Worm (Caenorhabditis elegans): ENCODE measurements around the gene zim-2.

Gene zim-2

ce11 chrIV:10512752-10513151 is 42.3 kb upstream of the zim-2 start (continued):
- no peak for TF ChIP-seq lin-39 (tag; optimal IDR thresholded peaks at IDR 0.05)
- TF ChIP-seq unc-98 (GFP tag; IDR thresholded peaks at IDR 0.05) = no peak
- no peak for TF ChIP-seq efl-3 (GFP tag; optimal IDR thresholded peaks at IDR 0.05)
- no peak for TF ChIP-seq nhr-28 (tag; optimal IDR thresholded peaks at IDR 0.05)
- TF ChIP-seq ets-5 (GFP tag; IDR thresholded peaks at IDR 0.05) = no peak
- TF ChIP-seq ceh-8 (GFP tag; optimal IDR thresholded peaks at IDR 0.05) = no peak
- TF ChIP-seq mab-9 (GFP tag; IDR thresholded peaks at IDR 0.05) = no peak
- no peak for TF ChIP-seq sptf-1 (tag; optimal IDR thresholded peaks at IDR 0.05)
- TF ChIP-seq lsy-2 (tag; optimal IDR thresholded peaks at IDR 0.05) = peak in 1 of 2 experiments; percentile 40
- no peak for TF ChIP-seq egl-13 (tag; optimal IDR thresholded peaks at IDR 0.05)
- TF ChIP-seq lin-15B (tag; optimal IDR thresholded peaks at IDR 0.05) = no peak
- peak; percentile 69 for TF ChIP-seq lin-14 (GFP tag; optimal IDR thresholded peaks at IDR 0.05)
- no peak for TF ChIP-seq tlp-1 (tag; optimal IDR thresholded peaks at IDR 0.05)
- no peak for TF ChIP-seq ztf-4 (tag; optimal IDR thresholded peaks at IDR 0.05)
- TF ChIP-seq elt-2 (tag; optimal IDR thresholded peaks at IDR 0.05) = no peak
- TF ChIP-seq fkh-10 (GFP tag; optimal IDR thresholded peaks at IDR 0.05) = no peak
- TF ChIP-seq ztf-11 (tag; optimal IDR thresholded peaks at IDR 0.05) = no peak
- no peak for TF ChIP-seq pax-3 (tag; optimal IDR thresholded peaks at IDR 0.05)
- TF ChIP-seq zag-1 (tag; optimal IDR thresholded peaks at IDR 0.05) = no peak
- no peak for TF ChIP-seq nhr-85 (tag)
- TF ChIP-seq nhr-20 (tag; optimal IDR thresholded peaks at IDR 0.05) = no peak
- TF ChIP-seq mep-1 (tag; optimal IDR thresholded peaks at IDR 0.05) = peak; percentile 41
- TF ChIP-seq fkh-8 (tag; optimal IDR thresholded peaks at IDR 0.05) = no peak
- TF ChIP-seq vab-15 (tag; optimal IDR thresholded peaks at IDR 0.05) = no peak
- no peak for TF ChIP-seq fos-1 (tag; optimal IDR thresholded peaks at IDR 0.05)
- TF ChIP-seq snpc-4 (tag; optimal IDR thresholded peaks at IDR 0.05) = no peak
- peak; percentile 50 for TF ChIP-seq unc-130 (tag; optimal IDR thresholded peaks at IDR 0.05)
- no peak for TF ChIP-seq zip-4 (GFP tag; optimal IDR thresholded peaks at IDR 0.05)
- TF ChIP-seq nhr-12 (tag; optimal IDR thresholded peaks at IDR 0.05) = no peak
- TF ChIP-seq unc-30 (tag; optimal IDR thresholded peaks at IDR 0.05) = no peak
- no peak for TF ChIP-seq ceh-82 (tag; optimal IDR thresholded peaks at IDR 0.05)
- no peak for TF ChIP-seq nhr-47 (tag; optimal IDR thresholded peaks at IDR 0.05)
- no peak for TF ChIP-seq F16B12.6 (tag; optimal IDR thresholded peaks at IDR 0.05)

DNA sequence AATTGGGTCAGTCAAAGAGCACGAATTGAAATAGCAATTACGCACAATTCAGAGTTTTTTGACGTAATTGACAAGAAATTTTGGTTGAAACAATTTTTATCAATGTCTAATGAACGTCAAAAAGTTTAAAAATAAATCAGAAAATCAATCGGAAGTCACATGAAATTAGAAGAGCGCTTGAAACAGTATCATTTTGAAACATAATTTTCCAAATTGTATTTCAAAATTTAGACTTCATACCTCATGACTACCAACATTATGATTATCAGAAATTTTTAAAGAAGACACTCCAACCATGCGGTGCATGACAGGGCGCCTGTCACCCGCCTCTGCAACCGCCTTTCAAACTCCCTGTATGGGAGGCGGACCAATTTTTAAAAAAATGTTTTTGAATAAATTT is 41.8 kb upstream of the zim-2 start:
- TF ChIP-seq sox-4 (tag; optimal IDR thresholded peaks at IDR 0.05) = no peak
- TF ChIP-seq nhr-12 (tag; optimal IDR thresholded peaks at IDR 0.05) = no peak
- TF ChIP-seq elt-2 (tag; optimal IDR thresholded peaks at IDR 0.05) = peak; percentile 31
- TF ChIP-seq nhr-237 (tag; optimal IDR thresholded peaks at IDR 0.05) = no peak
- no peak for TF ChIP-seq pqm-1 (tag; optimal IDR thresholded peaks at IDR 0.05)
- no peak for TF ChIP-seq Y116A8C.19 (tag; optimal IDR thresholded peaks at IDR 0.05; ENCODE audit: borderline replicate concordance)

ce11 chrIV:10515128-10515527 is 39.9 kb upstream of the zim-2 start, which contains the start of gene C02F4.4:
Gene C02F4.4 (minus strand): TSS chrIV:10515228.
- TF ChIP-seq blmp-1 (tag; optimal IDR thresholded peaks at IDR 0.05) (peak; percentile 15), sox-4 (tag; optimal IDR thresholded peaks at IDR 0.05) (no peak)

DNA sequence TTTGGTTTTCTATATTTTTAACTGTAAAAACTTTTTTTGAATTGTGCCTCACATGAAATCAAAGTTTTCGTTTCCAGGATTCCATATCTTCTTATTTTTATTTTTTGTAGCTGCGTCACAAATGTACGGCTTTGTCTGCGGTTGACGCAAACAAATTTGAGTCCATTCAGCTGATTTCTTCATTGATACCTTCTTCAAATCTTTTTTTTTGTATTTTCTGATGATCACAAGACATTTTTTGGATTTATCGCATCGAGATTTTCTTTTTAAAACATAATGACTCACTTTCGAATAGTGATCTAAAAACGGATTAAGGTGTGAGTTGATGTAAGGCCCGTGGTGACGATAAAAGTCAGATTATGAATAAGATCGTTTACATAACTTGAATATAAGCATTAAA is 36.4 kb upstream of the zim-2 start:
- TF ChIP-seq mef-2 (tag; optimal IDR thresholded peaks at IDR 0.05) (no peak), unc-30 (tag; optimal IDR thresholded peaks at IDR 0.05) (no peak), fkh-8 (tag; optimal IDR thresholded peaks at IDR 0.05) (peak; percentile 54), ceh-82 (tag; optimal IDR thresholded peaks at IDR 0.05) (no peak), egl-13 (tag; optimal IDR thresholded peaks at IDR 0.05) (no peak), lsy-2 (tag; optimal IDR thresholded peaks at IDR 0.05) (no peak), jun-1 (tag; optimal IDR thresholded peaks at IDR 0.05) (no peak), nhr-71 (tag; optimal IDR thresholded peaks at IDR 0.05) (peak; percentile 3), sox-4 (tag; optimal IDR thresholded peaks at IDR 0.05) (peak; percentile 55), unc-86 (tag; optimal IDR thresholded peaks at IDR 0.05) (no peak), dsc-1 (tag; optimal IDR thresholded peaks at IDR 0.05) (peak; percentile 69), ces-1 (GFP tag; optimal IDR thresholded peaks at IDR 0.05) (no peak)
